Worm (Caenorhabditis elegans) whole organism, young adult: ENCODE results near the gene faah-2.

ENCODE experiments used
- B0019.2 ChIP-seq: fragments of 200-800 bp; sonication (Bioruptor generic); conservative IDR thresholded peaks from 2 replicates; pipeline ENCODE4 v1.3.6; 2022; ENCODE audit warnings: missing genetic modification reagents, missing genetic modification characterization, missing compliant biosample characterization
- F57A8.1 ChIP-seq: fragments of 200-800 bp; sonication (Bioruptor generic); optimal IDR thresholded peaks from 2 replicates; lab custom pipeline; 2018; ENCODE audit warnings: mild to moderate bottlenecking, missing genetic modification characterization, moderate library complexity, missing compliant biosample characterization
- Y56A3A.18 ChIP-seq: fragments of 200-800 bp; sonication (Bioruptor generic); IDR thresholded peaks from 2 replicates; pipeline ENCODE4 v1.3.6; 2022; ENCODE audit warnings: missing genetic modification reagents, missing genetic modification characterization, missing compliant biosample characterization
- Y79H2A.3 ChIP-seq: fragments of 200-800 bp; sonication (Bioruptor generic); conservative IDR thresholded peaks from 2 replicates; pipeline ENCODE4 v1.3.6; 2022; ENCODE audit warnings: missing genetic modification reagents, missing genetic modification characterization, missing compliant biosample characterization
- ama-1 ChIP-seq, 3 experiments: fragments of 150-350 bp in 1 of 3; sonication (generic microtip) in 2 of 3; optimal IDR thresholded peaks; 2 replicates each; lab custom pipeline; 2014 to 2018; ENCODE audit warnings: missing biosample characterization in 2 of 3, missing genetic modification characterization in 2 of 3, missing genetic modification reagents in 2 of 3
- cebp-1 ChIP-seq, 2 experiments: fragments of 200-800 bp in 1 of 2; sonication (Bioruptor generic) in 1 of 2; sonication (generic microtip) in 1 of 2; IDR thresholded peaks in 1 of 2; optimal IDR thresholded peaks in 1 of 2; 2 replicates each; pipeline versions ENCODE4 v1.3.6 to Lab custom; 2017 to 2022; ENCODE audit warnings: missing compliant biosample characterization in 2 of 2, missing genetic modification characterization in 2 of 2, mild to moderate bottlenecking in 1 of 2, missing genetic modification reagents in 1 of 2, moderate library complexity in 1 of 2
- efl-1 ChIP-seq: fragments of 150-350 bp; optimal IDR thresholded peaks from 2 replicates; lab custom pipeline; 2014; ENCODE audit warnings: missing biosample characterization, missing genetic modification reagents, missing genetic modification characterization
- ets-4 ChIP-seq: fragments of 200-800 bp; sonication (Bioruptor generic); optimal IDR thresholded peaks from 2 replicates; lab custom pipeline; 2018; ENCODE audit warnings: mild to moderate bottlenecking, missing genetic modification characterization, missing compliant biosample characterization
- nfya-1 ChIP-seq: sonication (generic microtip); optimal IDR thresholded peaks from 2 replicates; lab custom pipeline; 2017; ENCODE audit warnings: antibody characterized with exemption, missing compliant biosample characterization, missing genetic modification characterization, borderline replicate concordance; ENCODE audit not compliant: insufficient read depth
- pbrm-1 ChIP-seq: fragments of 200-800 bp; sonication (Bioruptor generic); IDR thresholded peaks from 2 replicates; pipeline ENCODE4 v1.3.6; 2022; ENCODE audit warnings: missing genetic modification reagents, missing genetic modification characterization, missing compliant biosample characterization
- snpc-4 ChIP-seq, 5 experiments: fragments of 150-350 bp in 1 of 5; sonication (generic microtip) in 4 of 5; optimal IDR thresholded peaks; 2 replicates each; lab custom pipeline; 2014 to 2018; ENCODE audit warnings: missing genetic modification characterization in 5 of 5, missing biosample characterization in 3 of 5, antibody characterized with exemption in 2 of 5, mild to moderate bottlenecking in 2 of 5, missing compliant biosample characterization in 2 of 5, missing genotype in 2 of 5, moderate library complexity in 2 of 5, missing genetic modification reagents in 1 of 5
- tlf-1 ChIP-seq: fragments of 200-800 bp; sonication (Bioruptor generic); optimal IDR thresholded peaks from 2 replicates; lab custom pipeline; 2018; ENCODE audit warnings: mild to moderate bottlenecking, missing genetic modification characterization, missing compliant biosample characterization
- ztf-28 ChIP-seq: fragments of 200-800 bp; sonication (Bioruptor generic); IDR thresholded peaks from 2 replicates; pipeline ENCODE4 v1.3.6; 2022; ENCODE audit warnings: missing genetic modification reagents, missing genetic modification characterization, missing compliant biosample characterization

- TF ChIP-seq cebp-1 (GFP tag; IDR thresholded peaks at IDR 0.05; lab: Robert Waterston, UW) (no peak), cebp-1 (tag; optimal IDR thresholded peaks at IDR 0.05; lab: Kevin White, UChicago) (peak; percentile 21), ama-1 (optimal IDR thresholded peaks at IDR 0.05; lab: Kevin White, UChicago) (no peak), ama-1 (GFP tag; optimal IDR thresholded peaks at IDR 0.05; lab: Kevin White, UChicago) (peak in 1 of 2 experiments; percentile 74), Y79H2A.3 (GFP tag; lab: Robert Waterston, UW) (peak; percentile 32; the same call in 1 of the 2 replicates), Y56A3A.18 (GFP tag; lab: Robert Waterston, UW) (0 out of 2 replicates have a peak, but pooled peaks have one; percentile 64), ztf-28 (GFP tag; lab: Robert Waterston, UW) (no peak), snpc-4 (GFP tag; optimal IDR thresholded peaks at IDR 0.05; lab: Kevin White, UChicago) (no peak), snpc-4 (tag; optimal IDR thresholded peaks at IDR 0.05; lab: Kevin White, UChicago) (no peak), ets-4 (GFP tag; lab: Kevin White, UChicago) (no peak), efl-1 (GFP tag; lab: Kevin White, UChicago) (no peak), pbrm-1 (no peak), B0019.2 (GFP tag; lab: Robert Waterston, UW) (no peak), nfya-1 (tag; lab: Kevin White, UChicago) (no peak), F57A8.1 (GFP tag; lab: Kevin White, UChicago) (no peak), tlf-1 (GFP tag; lab: Kevin White, UChicago) (peak; percentile 4)
Observed at ce11 chrIV:8188421-8189112, 36.3 kb downstream of the faah-2 start.
